ENCODE assay signal across 5 worm cellular contexts in the genomic region with DNA sequence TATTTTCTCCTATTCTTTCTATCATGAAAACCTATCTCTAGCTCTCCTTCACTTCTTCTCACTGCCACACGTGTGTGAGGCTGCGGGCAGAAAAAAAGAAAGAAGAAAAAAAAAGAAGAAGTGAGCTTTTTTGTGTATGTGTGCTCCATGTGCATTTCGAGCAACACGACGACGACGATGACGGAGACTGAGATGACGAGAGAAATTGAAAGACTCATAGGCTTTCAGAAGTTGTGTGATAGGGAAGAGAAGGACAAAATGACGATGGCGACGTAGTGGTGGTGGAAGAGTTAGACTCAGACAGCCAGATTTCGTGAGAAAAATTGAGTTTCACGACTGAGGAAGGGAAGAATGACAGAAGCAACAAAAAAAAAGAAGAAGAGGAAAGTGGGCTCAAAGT.
TF ChIP-seq lines count a peak whose summit lies in the region.

No protein-coding gene starts in this region.

TF ChIP-seq in whole organism, L1 larva, 84 proteins besides CTCF, POLR2A, EP300 and RAD21 (continued from another document and continues in another):
- TF ChIP-seq dpl-1 (GFP tag; optimal IDR thresholded peaks at IDR 0.05; lab: Kevin White, UChicago), result peak; percentile 6 to 33 (median 17)
- no peak for TF ChIP-seq aha-1 (tag; optimal IDR thresholded peaks at IDR 0.05; lab: Kevin White, UChicago)
- TF ChIP-seq elt-3 (tag; optimal IDR thresholded peaks at IDR 0.05; lab: Kevin White, UChicago), result no peak
- no peak for TF ChIP-seq lin-15B (tag; optimal IDR thresholded peaks at IDR 0.05; lab: Kevin White, UChicago)
- peak; percentile 60 for TF ChIP-seq egl-13 (tag; optimal IDR thresholded peaks at IDR 0.05; lab: Kevin White, UChicago)
- no peak for TF ChIP-seq unc-62 (GFP tag; optimal IDR thresholded peaks at IDR 0.05; lab: Kevin White, UChicago)
- TF ChIP-seq sup-37 (GFP tag; optimal IDR thresholded peaks at IDR 0.05; lab: Kevin White, UChicago), result no peak
- TF ChIP-seq nhr-12 (tag; optimal IDR thresholded peaks at IDR 0.05; lab: Kevin White, UChicago), result no peak
- no peak for TF ChIP-seq zip-4 (GFP tag; optimal IDR thresholded peaks at IDR 0.05; lab: Kevin White, UChicago)
- TF ChIP-seq skn-1 (tag; optimal IDR thresholded peaks at IDR 0.05; lab: Kevin White, UChicago), result peak; percentile 52
- 0 out of 2 replicates have a peak, but pooled peaks have one; percentile 26 for TF ChIP-seq ceh-88 (GFP tag; IDR thresholded peaks at IDR 0.05; lab: Robert Waterston, UW)
- TF ChIP-seq tbx-2 (tag; optimal IDR thresholded peaks at IDR 0.05; lab: Kevin White, UChicago), result peak; percentile 62
- peak; percentile 82 for TF ChIP-seq unc-86 (tag; optimal IDR thresholded peaks at IDR 0.05; lab: Kevin White, UChicago)
- TF ChIP-seq mab-9 (GFP tag; IDR thresholded peaks at IDR 0.05; lab: Robert Waterston, UW), result 0 out of 2 replicates have a peak, but pooled peaks have one; percentile 49
- peak; percentile 93 for TF ChIP-seq fkh-8 (tag; optimal IDR thresholded peaks at IDR 0.05; lab: Kevin White, UChicago)
- TF ChIP-seq mdl-1 (tag; optimal IDR thresholded peaks at IDR 0.05; lab: Kevin White, UChicago), result peak; percentile 66 to 80
- TF ChIP-seq nhr-11 (tag; optimal IDR thresholded peaks at IDR 0.05; lab: Kevin White, UChicago), result peak; percentile 3
- no peak for TF ChIP-seq elt-2 (tag; optimal IDR thresholded peaks at IDR 0.05; lab: Kevin White, UChicago)
- peak; percentile 45 to 87 for TF ChIP-seq lsy-2 (tag; optimal IDR thresholded peaks at IDR 0.05; lab: Kevin White, UChicago)
- TF ChIP-seq mef-2 (tag; optimal IDR thresholded peaks at IDR 0.05; lab: Kevin White, UChicago), result no peak
- TF ChIP-seq unc-30 (tag; optimal IDR thresholded peaks at IDR 0.05; lab: Kevin White, UChicago), result no peak
- TF ChIP-seq lin-14 (GFP tag; optimal IDR thresholded peaks at IDR 0.05; lab: Kevin White, UChicago), result peak; percentile 96
- TF ChIP-seq sox-4 (tag; optimal IDR thresholded peaks at IDR 0.05; lab: Kevin White, UChicago), result peak; percentile 34
- TF ChIP-seq ceh-8 (GFP tag; optimal IDR thresholded peaks at IDR 0.05; lab: Kevin White, UChicago), result peak; percentile 12
- TF ChIP-seq jun-1 (tag; optimal IDR thresholded peaks at IDR 0.05; lab: Kevin White, UChicago), result peak; percentile 4

TF ChIP-seq in whole organism, L2 larva, 48 proteins besides CTCF, POLR2A, EP300 and RAD21 (continued from another document and continues in another):
- no peak for TF ChIP-seq nhr-21 (tag; optimal IDR thresholded peaks at IDR 0.05; lab: Kevin White, UChicago)
- TF ChIP-seq C34F6.9 (tag; optimal IDR thresholded peaks at IDR 0.05; lab: Kevin White, UChicago), result peak; percentile 83
- TF ChIP-seq mab-5 (tag; optimal IDR thresholded peaks at IDR 0.05; lab: Kevin White, UChicago), result no peak
- peak; percentile 34 for TF ChIP-seq lin-11 (tag; optimal IDR thresholded peaks at IDR 0.05; lab: Kevin White, UChicago)
- TF ChIP-seq snpc-4 (tag; optimal IDR thresholded peaks at IDR 0.05; lab: Kevin White, UChicago), result no peak
- TF ChIP-seq ZK546.5 (tag; optimal IDR thresholded peaks at IDR 0.05; lab: Kevin White, UChicago), result no peak
- no peak for TF ChIP-seq nhr-25 (tag; optimal IDR thresholded peaks at IDR 0.05; lab: Kevin White, UChicago)
- TF ChIP-seq alr-1 (tag; optimal IDR thresholded peaks at IDR 0.05; lab: Kevin White, UChicago), result no peak
- no peak for TF ChIP-seq aly-2 (tag; optimal IDR thresholded peaks at IDR 0.05; lab: Kevin White, UChicago)
- no peak for TF ChIP-seq ztf-1 (GFP tag; conservative IDR thresholded peaks at IDR 0.05; lab: Robert Waterston, UW)
- no peak for TF ChIP-seq unc-39 (tag; optimal IDR thresholded peaks at IDR 0.05; lab: Kevin White, UChicago)
- TF ChIP-seq ztf-4 (tag; optimal IDR thresholded peaks at IDR 0.05; lab: Kevin White, UChicago), result peak; percentile 61
- no peak for TF ChIP-seq nhr-237 (tag; optimal IDR thresholded peaks at IDR 0.05; lab: Kevin White, UChicago)
- TF ChIP-seq skn-1 (tag; optimal IDR thresholded peaks at IDR 0.05; lab: Kevin White, UChicago), result no peak
- TF ChIP-seq dmd-4 (tag; optimal IDR thresholded peaks at IDR 0.05; lab: Kevin White, UChicago), result no peak
- no peak for TF ChIP-seq ztf-11 (tag; optimal IDR thresholded peaks at IDR 0.05; lab: Kevin White, UChicago)
- TF ChIP-seq ama-1 (optimal IDR thresholded peaks at IDR 0.05; lab: Kevin White, UChicago), result no peak
- TF ChIP-seq unc-55 (GFP tag; optimal IDR thresholded peaks at IDR 0.05; lab: Kevin White, UChicago), result peak; percentile 94
- no peak for TF ChIP-seq unc-62 (GFP tag; optimal IDR thresholded peaks at IDR 0.05; lab: Kevin White, UChicago)
- no peak for TF ChIP-seq nhr-10 (tag; optimal IDR thresholded peaks at IDR 0.05; lab: Kevin White, UChicago)
- TF ChIP-seq sem-4 (tag; optimal IDR thresholded peaks at IDR 0.05; lab: Kevin White, UChicago), result peak; percentile 28
- no peak for TF ChIP-seq mbf-1 (tag; optimal IDR thresholded peaks at IDR 0.05; lab: Kevin White, UChicago)
- peak; percentile 85 for TF ChIP-seq egl-27 (tag; optimal IDR thresholded peaks at IDR 0.05; lab: Kevin White, UChicago)
- TF ChIP-seq ceh-16 (tag; optimal IDR thresholded peaks at IDR 0.05; lab: Kevin White, UChicago), result no peak
- peak; percentile 89 to 95 for TF ChIP-seq mdl-1 (tag; optimal IDR thresholded peaks at IDR 0.05; lab: Kevin White, UChicago)
- TF ChIP-seq zag-1 (tag; optimal IDR thresholded peaks at IDR 0.05; lab: Kevin White, UChicago), result peak; percentile 94
- peak; percentile 76 for TF ChIP-seq F13H6.1 (tag; optimal IDR thresholded peaks at IDR 0.05; lab: Kevin White, UChicago)
- no peak for TF ChIP-seq elt-1 (tag; optimal IDR thresholded peaks at IDR 0.05; lab: Kevin White, UChicago)

TF ChIP-seq in whole organism, L3 larva, 47 proteins besides CTCF, POLR2A, EP300 and RAD21 (continued from another document and continues in another):
- no peak for TF ChIP-seq nhr-77 (tag; optimal IDR thresholded peaks at IDR 0.05; lab: Kevin White, UChicago)
- no peak for TF ChIP-seq jun-1 (tag; optimal IDR thresholded peaks at IDR 0.05; lab: Kevin White, UChicago)
- TF ChIP-seq elt-2 (tag; optimal IDR thresholded peaks at IDR 0.05; lab: Kevin White, UChicago), result no peak
- TF ChIP-seq nhr-43 (tag; optimal IDR thresholded peaks at IDR 0.05; lab: Kevin White, UChicago; ENCODE audit: poor library complexity, severe bottlenecking), result no peak
- no peak for TF ChIP-seq ceh-9 (tag; optimal IDR thresholded peaks at IDR 0.05; lab: Kevin White, UChicago)
- TF ChIP-seq skn-1 (tag; optimal IDR thresholded peaks at IDR 0.05; lab: Kevin White, UChicago), result peak; percentile 12
- peak; percentile 4 for TF ChIP-seq lin-15B (tag; optimal IDR thresholded peaks at IDR 0.05; lab: Kevin White, UChicago)
- TF ChIP-seq ceh-82 (tag; optimal IDR thresholded peaks at IDR 0.05; lab: Kevin White, UChicago), result no peak
- peak; percentile 56 for TF ChIP-seq nhr-11 (tag; optimal IDR thresholded peaks at IDR 0.05; lab: Kevin White, UChicago)
- TF ChIP-seq eor-1 (tag; optimal IDR thresholded peaks at IDR 0.05; lab: Kevin White, UChicago), result no peak
- no peak for TF ChIP-seq ztf-11 (tag; optimal IDR thresholded peaks at IDR 0.05; lab: Kevin White, UChicago)
- TF ChIP-seq fkh-2 (tag; optimal IDR thresholded peaks at IDR 0.05; lab: Kevin White, UChicago), result no peak
- no peak for TF ChIP-seq ama-1 (optimal IDR thresholded peaks at IDR 0.05; lab: Kevin White, UChicago)
- TF ChIP-seq elt-1 (tag; optimal IDR thresholded peaks at IDR 0.05; lab: Kevin White, UChicago), result peak; percentile 15
- peak; percentile 61 for TF ChIP-seq zag-1 (tag; optimal IDR thresholded peaks at IDR 0.05; lab: Kevin White, UChicago)
- peak; percentile 74 for TF ChIP-seq lin-39 (tag; optimal IDR thresholded peaks at IDR 0.05; lab: Kevin White, UChicago)
- no peak for TF ChIP-seq nhr-25 (tag; optimal IDR thresholded peaks at IDR 0.05; lab: Kevin White, UChicago)
- no peak for TF ChIP-seq nhr-67 (tag; optimal IDR thresholded peaks at IDR 0.05; lab: Kevin White, UChicago)
- no peak for TF ChIP-seq elt-3 (tag; optimal IDR thresholded peaks at IDR 0.05; lab: Kevin White, UChicago)
- TF ChIP-seq pha-4 (tag; optimal IDR thresholded peaks at IDR 0.05; lab: Kevin White, UChicago), result no peak
- TF ChIP-seq ceh-28 (tag; optimal IDR thresholded peaks at IDR 0.05; lab: Kevin White, UChicago), result no peak
- TF ChIP-seq nhr-28 (tag; optimal IDR thresholded peaks at IDR 0.05; lab: Kevin White, UChicago), result no peak
- no peak for TF ChIP-seq nhr-23 (tag; optimal IDR thresholded peaks at IDR 0.05; lab: Kevin White, UChicago)
- peak; percentile 85 for TF ChIP-seq mdl-1 (tag; optimal IDR thresholded peaks at IDR 0.05; lab: Kevin White, UChicago)
- TF ChIP-seq nhr-237 (tag; optimal IDR thresholded peaks at IDR 0.05; lab: Kevin White, UChicago), result no peak
- no peak for TF ChIP-seq pqm-1 (tag; optimal IDR thresholded peaks at IDR 0.05; lab: Kevin White, UChicago)
- no peak for TF ChIP-seq ceh-16 (tag; optimal IDR thresholded peaks at IDR 0.05; lab: Kevin White, UChicago)
- peak; percentile 88 for TF ChIP-seq fkh-10 (GFP tag; optimal IDR thresholded peaks at IDR 0.05; lab: Kevin White, UChicago)
- TF ChIP-seq R02D3.7 (tag; optimal IDR thresholded peaks at IDR 0.05; lab: Kevin White, UChicago), result no peak

TF ChIP-seq in whole organism, L4 larva, 104 proteins besides CTCF, POLR2A, EP300 and RAD21 (continued from another document):
- peak; percentile 42 for TF ChIP-seq mxl-3 (GFP tag; optimal IDR thresholded peaks at IDR 0.05; lab: Kevin White, UChicago)
- TF ChIP-seq unc-62 (GFP tag; optimal IDR thresholded peaks at IDR 0.05 in 1 of 2; lab: Kevin White, UChicago), result peak in 1 of 2 experiments; percentile 91
- TF ChIP-seq unc-62 (tag; optimal IDR thresholded peaks at IDR 0.05; lab: Kevin White, UChicago), result no peak
- TF ChIP-seq ceh-20 (GFP tag; IDR thresholded peaks at IDR 0.05; lab: Robert Waterston, UW), result peak; percentile 71; the same call in 1 of the 2 replicates
- peak; percentile 70 for TF ChIP-seq mep-1 (tag; optimal IDR thresholded peaks at IDR 0.05; lab: Kevin White, UChicago)
- TF ChIP-seq F37D6.2 (tag; optimal IDR thresholded peaks at IDR 0.05; lab: Kevin White, UChicago), result peak; percentile 65
- TF ChIP-seq mes-2 (tag; optimal IDR thresholded peaks at IDR 0.05; lab: Kevin White, UChicago; ENCODE audit: poor library complexity, severe bottlenecking), result peak; percentile 30
- TF ChIP-seq lsy-2 (tag; optimal IDR thresholded peaks at IDR 0.05; lab: Kevin White, UChicago), result peak; percentile 22 to 70
- peak; percentile 43 for TF ChIP-seq hlh-11 (tag; optimal IDR thresholded peaks at IDR 0.05; lab: Kevin White, UChicago)
- peak in 1 of 2 experiments; percentile 45 for TF ChIP-seq hif-1 (tag; optimal IDR thresholded peaks at IDR 0.05; lab: Kevin White, UChicago)
- no peak for TF ChIP-seq skn-1 (tag; optimal IDR thresholded peaks at IDR 0.05; lab: Kevin White, UChicago)
- no peak for TF ChIP-seq ceh-62 (tag; optimal IDR thresholded peaks at IDR 0.05; lab: Kevin White, UChicago)
- no peak for TF ChIP-seq ama-1 (optimal IDR thresholded peaks at IDR 0.05; lab: Kevin White, UChicago)
- peak; percentile 27 for TF ChIP-seq dpl-1 (GFP tag; optimal IDR thresholded peaks at IDR 0.05; lab: Kevin White, UChicago)

TF ChIP-seq in whole organism, late embryonic, 69 proteins besides CTCF, POLR2A, EP300 and RAD21 (continued from another document):
- peak; percentile 4 for TF ChIP-seq ceh-14 (tag; optimal IDR thresholded peaks at IDR 0.05; lab: Kevin White, UChicago)
- TF ChIP-seq ceh-48 (tag; optimal IDR thresholded peaks at IDR 0.05; lab: Kevin White, UChicago), result no peak
- TF ChIP-seq nfya-1 (tag; optimal IDR thresholded peaks at IDR 0.05; lab: Kevin White, UChicago), result peak; percentile 38
- TF ChIP-seq madf-2 (tag; optimal IDR thresholded peaks at IDR 0.05; lab: Kevin White, UChicago), result no peak
- TF ChIP-seq ceh-18 (tag; optimal IDR thresholded peaks at IDR 0.05; lab: Kevin White, UChicago), result peak; percentile 20
- TF ChIP-seq mec-3 (tag; optimal IDR thresholded peaks at IDR 0.05; lab: Kevin White, UChicago; ENCODE audit: borderline replicate concordance), result no peak
- TF ChIP-seq C38D4.7 (GFP tag; optimal IDR thresholded peaks at IDR 0.05; lab: Kevin White, UChicago), result no peak
- no peak for TF ChIP-seq ztf-16 (tag; optimal IDR thresholded peaks at IDR 0.05; lab: Kevin White, UChicago)
- no peak for TF ChIP-seq hlh-6 (tag; optimal IDR thresholded peaks at IDR 0.05; lab: Kevin White, UChicago)
- TF ChIP-seq elt-4 (tag; optimal IDR thresholded peaks at IDR 0.05; lab: Kevin White, UChicago), result no peak
- no peak for TF ChIP-seq ceh-2 (tag; optimal IDR thresholded peaks at IDR 0.05; lab: Kevin White, UChicago)
- no peak for TF ChIP-seq ceh-45 (GFP tag; IDR thresholded peaks at IDR 0.05; lab: Robert Waterston, UW)
- TF ChIP-seq pha-2 (tag; optimal IDR thresholded peaks at IDR 0.05; lab: Kevin White, UChicago), result no peak
- no peak for TF ChIP-seq sox-4 (tag; optimal IDR thresholded peaks at IDR 0.05; lab: Kevin White, UChicago)
- TF ChIP-seq pha-4 (tag; optimal IDR thresholded peaks at IDR 0.05; lab: Kevin White, UChicago), result no peak
- no peak for TF ChIP-seq sdc-2 (tag; optimal IDR thresholded peaks at IDR 0.05; lab: Kevin White, UChicago)
- no peak for TF ChIP-seq lim-6 (tag; optimal IDR thresholded peaks at IDR 0.05; lab: Kevin White, UChicago)
- no peak for TF ChIP-seq tbx-7 (tag; optimal IDR thresholded peaks at IDR 0.05; lab: Kevin White, UChicago)
- TF ChIP-seq ttx-3 (tag; optimal IDR thresholded peaks at IDR 0.05; lab: Kevin White, UChicago), result no peak
- no peak for TF ChIP-seq ceh-34 (tag; optimal IDR thresholded peaks at IDR 0.05; lab: Kevin White, UChicago)
- no peak for TF ChIP-seq ceh-6 (GFP tag; optimal IDR thresholded peaks at IDR 0.05; lab: Kevin White, UChicago)
- TF ChIP-seq pros-1 (tag; optimal IDR thresholded peaks at IDR 0.05; lab: Kevin White, UChicago), result no peak
- no peak for TF ChIP-seq nhr-232 (tag; optimal IDR thresholded peaks at IDR 0.05; lab: Kevin White, UChicago)
- no peak for TF ChIP-seq odd-2 (tag; optimal IDR thresholded peaks at IDR 0.05; lab: Kevin White, UChicago)
- TF ChIP-seq unc-55 (GFP tag; optimal IDR thresholded peaks at IDR 0.05; lab: Kevin White, UChicago), result peak; percentile 21
